Worm (Caenorhabditis elegans): ENCODE data around the gene F22F7.4.

Gene F22F7.4

DNA sequence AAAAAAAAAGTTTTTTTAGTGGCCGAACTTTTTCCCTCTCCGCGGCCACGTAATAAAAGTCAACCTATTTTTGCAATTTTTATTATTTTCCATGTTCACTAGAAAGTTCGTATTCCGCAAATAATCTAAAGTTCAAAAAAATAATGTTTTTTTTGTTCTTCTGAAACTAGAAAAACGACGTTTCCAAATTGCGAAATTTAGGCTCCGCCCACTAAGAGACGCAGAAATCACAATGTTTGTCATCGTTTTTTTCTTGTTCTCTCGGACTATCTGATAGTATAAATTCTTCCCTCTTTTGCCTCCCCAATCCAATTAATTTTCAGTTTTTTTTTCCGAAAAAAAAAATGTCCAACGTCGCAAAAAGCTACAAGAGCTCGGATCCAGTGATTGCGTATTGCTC lies 48.6 kb downstream of the F22F7.4 start, which contains the start of gene comt-3:
Gene comt-3, plus strand, starts transcription at position 214 of the 400 bp plus-strand sequence.
- TF ChIP-seq ceh-39 (tag; optimal IDR thresholded peaks at IDR 0.05) (no peak), mls-2 (tag; optimal IDR thresholded peaks at IDR 0.05) (no peak), unc-120 (tag; optimal IDR thresholded peaks at IDR 0.05; ENCODE audit: poor library complexity, severe bottlenecking) (no peak), mep-1 (tag; optimal IDR thresholded peaks at IDR 0.05) (no peak), lin-32 (GFP tag; optimal IDR thresholded peaks at IDR 0.05) (no peak), tbx-8 (GFP tag; optimal IDR thresholded peaks at IDR 0.05) (no peak), mab-5 (tag; optimal IDR thresholded peaks at IDR 0.05) (no peak), nhr-237 (tag; optimal IDR thresholded peaks at IDR 0.05) (no peak), M03D4.4 (tag; optimal IDR thresholded peaks at IDR 0.05) (no peak), sptf-1 (tag; optimal IDR thresholded peaks at IDR 0.05) (no peak), cnd-1 (tag; optimal IDR thresholded peaks at IDR 0.05) (no peak), elt-3 (tag; optimal IDR thresholded peaks at IDR 0.05) (no peak), ceh-43 (GFP tag; optimal IDR thresholded peaks at IDR 0.05) (no peak), hlh-1 (tag; optimal IDR thresholded peaks at IDR 0.05) (no peak)

DNA sequence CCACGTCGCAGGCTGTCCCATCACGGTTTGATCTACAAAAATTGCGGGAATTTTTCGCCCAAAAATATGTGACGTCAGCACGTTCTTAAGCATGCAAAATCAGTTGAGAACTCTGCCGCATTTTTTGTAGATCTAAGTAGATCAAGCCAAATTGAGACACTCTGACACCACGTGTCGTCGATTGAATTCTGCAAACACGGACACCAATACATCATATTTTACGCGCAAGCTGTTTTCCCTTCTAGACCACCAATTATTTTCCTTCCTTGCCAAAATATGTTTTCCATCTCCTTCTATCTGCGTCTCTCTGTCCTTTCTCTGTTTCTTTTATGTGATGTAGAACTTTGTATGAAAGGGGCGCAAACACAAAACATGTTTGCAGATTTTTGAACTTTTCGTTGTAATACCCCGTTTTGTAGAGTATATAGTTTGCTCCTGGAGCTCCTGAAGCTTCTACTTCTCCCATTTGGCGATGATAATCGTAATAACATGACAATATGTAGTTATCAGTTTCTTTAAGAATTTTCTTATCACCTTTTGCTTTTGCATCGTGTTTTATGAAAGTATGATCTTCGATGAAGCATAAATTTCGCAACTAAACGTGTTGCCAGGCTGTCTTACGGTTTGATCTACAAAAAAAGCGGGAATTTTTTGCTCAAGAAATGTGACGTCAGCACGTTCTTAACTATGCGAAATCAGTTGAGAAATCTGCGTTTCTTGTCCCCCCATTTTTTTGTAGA lies 49.9 kb downstream of the F22F7.4 start:
- TF ChIP-seq mab-5 (tag; optimal IDR thresholded peaks at IDR 0.05) = no peak
- no peak for TF ChIP-seq ces-1 (GFP tag; optimal IDR thresholded peaks at IDR 0.05)
- TF ChIP-seq tbx-8 (GFP tag; optimal IDR thresholded peaks at IDR 0.05) = no peak
- no peak for TF ChIP-seq cnd-1 (tag; optimal IDR thresholded peaks at IDR 0.05)
- TF ChIP-seq elt-3 (tag; optimal IDR thresholded peaks at IDR 0.05) = no peak
- TF ChIP-seq drap-1 (GFP tag; optimal IDR thresholded peaks at IDR 0.05) = no peak
- TF ChIP-seq ceh-83 (GFP tag; optimal IDR thresholded peaks at IDR 0.05) = no peak
- TF ChIP-seq zip-8 (tag; optimal IDR thresholded peaks at IDR 0.05) = no peak
- TF ChIP-seq lsy-2 (tag; optimal IDR thresholded peaks at IDR 0.05) = no peak
- no peak for TF ChIP-seq nhr-12 (tag; optimal IDR thresholded peaks at IDR 0.05)
- no peak for TF ChIP-seq pha-4 (tag; optimal IDR thresholded peaks at IDR 0.05)

DNA sequence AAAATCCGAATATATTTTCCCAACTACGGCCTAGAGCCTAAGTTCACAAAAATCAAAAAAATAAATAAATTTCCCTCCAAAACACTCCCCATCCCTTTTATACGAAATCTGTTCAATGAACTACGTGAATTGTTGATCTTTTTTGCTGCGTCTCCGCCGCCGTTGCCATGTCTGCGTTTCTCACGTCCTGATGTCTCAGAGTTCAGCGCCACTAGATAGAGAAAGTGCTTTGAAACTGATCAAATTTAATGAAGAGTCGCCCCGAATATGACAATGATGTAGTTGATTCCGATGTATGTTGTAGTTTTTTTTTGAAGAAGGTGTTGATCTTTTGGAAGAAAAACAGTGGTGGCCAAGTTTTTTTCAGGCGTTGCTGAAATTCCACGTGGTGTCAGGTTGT lies 51.6 kb downstream of the F22F7.4 start:
- TF ChIP-seq mep-1 (tag; optimal IDR thresholded peaks at IDR 0.05) = no peak
- TF ChIP-seq ceh-39 (tag; optimal IDR thresholded peaks at IDR 0.05) = no peak
- TF ChIP-seq ham-2 (GFP tag; optimal IDR thresholded peaks at IDR 0.05) = no peak
- TF ChIP-seq mls-2 (tag; optimal IDR thresholded peaks at IDR 0.05) = no peak
- TF ChIP-seq lin-32 (GFP tag; optimal IDR thresholded peaks at IDR 0.05) = no peak
- TF ChIP-seq unc-120 (tag; optimal IDR thresholded peaks at IDR 0.05; ENCODE audit: poor library complexity, severe bottlenecking) = no peak
- TF ChIP-seq nhr-237 (tag; optimal IDR thresholded peaks at IDR 0.05) = no peak
- TF ChIP-seq lin-13 (tag; optimal IDR thresholded peaks at IDR 0.05) = no peak
- no peak for TF ChIP-seq M03D4.4 (tag; optimal IDR thresholded peaks at IDR 0.05)
- TF ChIP-seq nhr-76 (tag; optimal IDR thresholded peaks at IDR 0.05) = no peak
- TF ChIP-seq elt-1 (tag; optimal IDR thresholded peaks at IDR 0.05; ENCODE audit: borderline replicate concordance, insufficient read depth) = no peak
- no peak for TF ChIP-seq flh-1 (GFP tag; optimal IDR thresholded peaks at IDR 0.05)
- TF ChIP-seq tbx-8 (GFP tag; optimal IDR thresholded peaks at IDR 0.05) = no peak
- no peak for TF ChIP-seq sptf-1 (tag; optimal IDR thresholded peaks at IDR 0.05)
- TF ChIP-seq unc-39 (tag; optimal IDR thresholded peaks at IDR 0.05) = no peak
- no peak for TF ChIP-seq cnd-1 (tag; optimal IDR thresholded peaks at IDR 0.05)
- TF ChIP-seq ces-1 (GFP tag; optimal IDR thresholded peaks at IDR 0.05) = no peak
- no peak for TF ChIP-seq unc-62 (GFP tag; optimal IDR thresholded peaks at IDR 0.05)

Measured in whole organism, mixed stage, embryonic.